Worm (Caenorhabditis elegans): ENCODE results near the gene F34D10.9.

DNA sequence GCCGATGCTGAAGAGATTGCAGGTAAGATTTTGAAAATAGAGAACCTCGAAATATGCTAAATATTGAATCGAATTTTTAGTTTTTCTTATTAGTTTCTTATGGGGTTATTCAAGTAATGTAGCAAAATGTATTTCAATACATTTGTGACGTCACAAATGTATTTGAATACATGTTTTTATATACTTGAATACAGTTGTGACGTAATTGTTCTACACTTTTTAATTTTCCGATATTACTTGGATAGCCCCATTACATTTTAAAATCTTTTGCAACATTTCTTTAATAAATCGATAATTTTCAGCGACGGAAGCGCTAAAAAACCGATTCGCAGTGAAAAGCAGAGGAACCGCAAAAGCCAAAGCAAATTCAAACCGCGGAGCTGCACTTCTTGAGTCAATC, 8.9 kb upstream of the F34D10.9 start:
- TF ChIP-seq pqm-1 (tag; optimal IDR thresholded peaks at IDR 0.05) (no peak), nhr-12 (tag; optimal IDR thresholded peaks at IDR 0.05) (no peak)
